Fruit fly (Drosophila melanogaster) whole organism, embryonic: Measurements from ENCODE around the gene fln.

Experiments used
- Atf3 ChIP-seq: fragments of 200-800 bp; sonication (Bioruptor generic); optimal IDR thresholded peaks from 3 replicates; lab custom pipeline; 2016; ENCODE audit warnings: missing biosample characterization, missing genetic modification characterization
- CG10209 ChIP-seq: fragments of 200-800 bp; sonication (Bioruptor generic); optimal IDR thresholded peaks from 3 replicates; lab custom pipeline; 2017; ENCODE audit warnings: missing biosample characterization, mild to moderate bottlenecking, missing genetic modification characterization, missing genetic modification reagents
- CG12769 ChIP-seq: fragments of 200-800 bp; sonication (Bioruptor generic); optimal IDR thresholded peaks from 2 replicates; lab custom pipeline; 2019; ENCODE audit warnings: missing biosample characterization, mild to moderate bottlenecking, missing genetic modification characterization, moderate library complexity
- CG13775 ChIP-seq: fragments of 200-800 bp; sonication (Bioruptor generic); optimal IDR thresholded peaks from 3 replicates; lab custom pipeline; 2017; ENCODE audit warnings: missing biosample characterization, mild to moderate bottlenecking, missing genetic modification characterization
- CG14014 ChIP-seq: fragments of 200-800 bp; sonication (Bioruptor generic); IDR thresholded peaks from 2 replicates; pipeline ENCODE4 v1.3.6; 2022; ENCODE audit warnings: missing biosample characterization, missing genetic modification characterization
- CG15011 ChIP-seq: fragments of 200-800 bp; sonication (Bioruptor generic); optimal IDR thresholded peaks from 3 replicates; lab custom pipeline; 2018; ENCODE audit warnings: missing biosample characterization, mild to moderate bottlenecking, missing genetic modification characterization
- CG15073 ChIP-seq: fragments of 200-800 bp; sonication (Bioruptor generic); optimal IDR thresholded peaks from 2 replicates; lab custom pipeline; 2016; ENCODE audit warnings: missing biosample characterization, missing genetic modification characterization
- CG1529 ChIP-seq: fragments of 200-800 bp; sonication (Bioruptor generic); optimal IDR thresholded peaks from 3 replicates; lab custom pipeline; 2018; ENCODE audit warnings: missing biosample characterization, missing genetic modification characterization
- CG17328 ChIP-seq: fragments of 200-800 bp; sonication (Bioruptor generic); IDR thresholded peaks from 2 replicates; pipeline ENCODE4 v1.3.6; 2022; ENCODE audit warnings: missing biosample characterization, missing genetic modification characterization
- CG17361 ChIP-seq: fragments of 200-800 bp; sonication (Bioruptor generic); IDR thresholded peaks from 3 replicates; pipeline ENCODE4 v1.3.6; 2022; ENCODE audit warnings: missing biosample characterization, missing genetic modification characterization
- CG18262 ChIP-seq: fragments of 200-800 bp; optimal IDR thresholded peaks from 3 replicates; lab custom pipeline; 2019; ENCODE audit warnings: missing biosample characterization, mild to moderate bottlenecking, missing genetic modification characterization, moderate library complexity
- CG2199 ChIP-seq: fragments of 200-800 bp; sonication (Bioruptor generic); IDR thresholded peaks from 3 replicates; pipeline ENCODE4 v1.3.6; 2022; ENCODE audit warnings: missing biosample characterization, missing genetic modification characterization
- CG31388 ChIP-seq: fragments of 200-800 bp; sonication (Bioruptor generic); optimal IDR thresholded peaks from 2 replicates; lab custom pipeline; 2016; ENCODE audit warnings: missing biosample characterization, missing genetic modification characterization
- CG33213 ChIP-seq: fragments of 200-800 bp; sonication (Bioruptor generic); optimal IDR thresholded peaks from 3 replicates; lab custom pipeline; 2016; ENCODE audit warnings: missing biosample characterization, missing genetic modification characterization
- CG33557 ChIP-seq: fragments of 200-800 bp; sonication (Bioruptor generic); optimal IDR thresholded peaks from 2 replicates; lab custom pipeline; 2019; ENCODE audit warnings: missing biosample characterization, mild to moderate bottlenecking, missing genetic modification characterization, moderate library complexity
- CG4404 ChIP-seq: fragments of 200-800 bp; sonication (Bioruptor generic); IDR thresholded peaks from 2 replicates; pipeline ENCODE4 v1.3.6; 2022; ENCODE audit warnings: missing biosample characterization, missing genetic modification characterization
- CG4820 ChIP-seq: fragments of 200-800 bp; sonication (Bioruptor generic); optimal IDR thresholded peaks from 3 replicates; lab custom pipeline; 2016; ENCODE audit warnings: missing biosample characterization, missing genetic modification characterization
- CG5953 ChIP-seq: fragments of 200-800 bp; sonication (Bioruptor generic); IDR thresholded peaks from 2 replicates; pipeline ENCODE4 v1.3.6; 2022; ENCODE audit warnings: missing biosample characterization, missing genetic modification characterization
- CG6254 ChIP-seq: fragments of 200-800 bp; sonication (Bioruptor generic); optimal IDR thresholded peaks from 3 replicates; lab custom pipeline; 2017; ENCODE audit warnings: mild to moderate bottlenecking, missing biosample characterization, missing genetic modification reagents, missing genetic modification characterization
- CG6683 ChIP-seq: fragments of 200-800 bp; sonication (Bioruptor generic); optimal IDR thresholded peaks from 2 replicates; lab custom pipeline; 2017; ENCODE audit warnings: missing biosample characterization, mild to moderate bottlenecking, missing genetic modification characterization, missing genetic modification reagents
- CG6854 ChIP-seq: fragments of 200-800 bp; sonication (Bioruptor generic); optimal IDR thresholded peaks from 3 replicates; lab custom pipeline; 2017; ENCODE audit warnings: missing biosample characterization, mild to moderate bottlenecking, missing genetic modification characterization
- CG8765 ChIP-seq: fragments of 200-800 bp; sonication (Bioruptor generic); IDR thresholded peaks from 2 replicates; pipeline ENCODE4 v1.3.6; 2022; ENCODE audit warnings: missing biosample characterization, missing genetic modification characterization
- Ets97D ChIP-seq: fragments of 200-800 bp; sonication (Bioruptor generic); optimal IDR thresholded peaks from 3 replicates; lab custom pipeline; 2016; ENCODE audit warnings: missing biosample characterization, missing genetic modification characterization
- Fer1 ChIP-seq: fragments of 200-800 bp; sonication (Bioruptor generic); optimal IDR thresholded peaks from 2 replicates; lab custom pipeline; 2017; ENCODE audit warnings: missing biosample characterization, mild to moderate bottlenecking, missing genetic modification characterization
- HLH3B ChIP-seq: fragments of 200-800 bp; sonication (Bioruptor generic); IDR thresholded peaks from 2 replicates; pipeline ENCODE4 v1.3.6; 2022; ENCODE audit warnings: missing biosample characterization, missing genetic modification characterization
- HLH54F ChIP-seq: fragments of 200-800 bp; sonication (Bioruptor generic); optimal IDR thresholded peaks from 3 replicates; lab custom pipeline; 2016; ENCODE audit warnings: missing biosample characterization, missing genetic modification characterization
- Jarid2 ChIP-seq: fragments of 200-800 bp; sonication (Bioruptor generic); optimal IDR thresholded peaks from 3 replicates; lab custom pipeline; 2017; ENCODE audit warnings: mild to moderate bottlenecking, missing biosample characterization, missing genetic modification reagents, missing genetic modification characterization
- MTF-1 ChIP-seq: fragments of 200-800 bp; sonication (Bioruptor generic); optimal IDR thresholded peaks from 2 replicates; lab custom pipeline; 2018; ENCODE audit warnings: missing biosample characterization, mild to moderate bottlenecking, missing genetic modification characterization, borderline replicate concordance
- Mad ChIP-seq: fragments of 200-800 bp; sonication (Bioruptor generic); optimal IDR thresholded peaks from 2 replicates; lab custom pipeline; 2016; ENCODE audit warnings: missing biosample characterization, missing genetic modification characterization
- Med ChIP-seq: fragments of 200-800 bp; sonication (Bioruptor generic); peaks from one replicate; lab custom pipeline; 2016; ENCODE audit warnings: missing biosample characterization, missing genetic modification characterization, mild to moderate bottlenecking, inconsistent platforms, moderate library complexity
- NfI ChIP-seq: fragments of 200-800 bp; sonication (Bioruptor generic); optimal IDR thresholded peaks from 3 replicates; lab custom pipeline; 2018; ENCODE audit warnings: missing biosample characterization, mild to moderate bottlenecking, missing genetic modification characterization, moderate library complexity
- Sox100B ChIP-seq: fragments of 200-800 bp; sonication (Bioruptor generic); optimal IDR thresholded peaks from 3 replicates; lab custom pipeline; 2018; ENCODE audit warnings: missing biosample characterization, mild to moderate bottlenecking, missing genetic modification characterization
- Sry-δ ChIP-seq: fragments of 200-800 bp; sonication (Bioruptor generic); optimal IDR thresholded peaks from 2 replicates; lab custom pipeline; 2016; ENCODE audit warnings: missing biosample characterization, missing genetic modification characterization
- Usf ChIP-seq: fragments of 200-800 bp; sonication (Bioruptor generic); optimal IDR thresholded peaks from 2 replicates; lab custom pipeline; 2017; ENCODE audit warnings: missing genotype, missing biosample characterization, missing genetic modification characterization
- al ChIP-seq: fragments of 200-800 bp; sonication (Bioruptor generic); IDR thresholded peaks from 2 replicates; pipeline ENCODE4 v1.3.6; 2022; ENCODE audit warnings: missing biosample characterization, missing genetic modification characterization
- bsh ChIP-seq, 2 experiments: fragments of 200-800 bp; sonication (Bioruptor generic); optimal IDR thresholded peaks; 2 replicates each; lab custom pipeline; 2017 to 2018; ENCODE audit warnings: mild to moderate bottlenecking in 2 of 2, missing biosample characterization in 2 of 2, missing genetic modification characterization in 2 of 2, moderate library complexity in 1 of 2
- cas ChIP-seq: fragments of 200-800 bp; sonication (Bioruptor generic); IDR thresholded peaks from 2 replicates; pipeline ENCODE4 v1.3.6; 2022; ENCODE audit warnings: missing biosample characterization, missing genetic modification characterization
- corto ChIP-seq: fragments of 200-800 bp; sonication (Bioruptor generic); optimal IDR thresholded peaks from 2 replicates; lab custom pipeline; 2016; ENCODE audit warnings: missing biosample characterization, mild to moderate bottlenecking, missing genetic modification characterization, moderate library complexity
- fd64A ChIP-seq: fragments of 200-800 bp; sonication (Bioruptor generic); optimal IDR thresholded peaks from 3 replicates; lab custom pipeline; 2018; ENCODE audit warnings: missing biosample characterization, mild to moderate bottlenecking, missing genetic modification characterization
- fru ChIP-seq: fragments of >200 bp; optimal IDR thresholded peaks from 2 replicates; lab custom pipeline; 2017
- ftz-f1 ChIP-seq: fragments of 200-800 bp; sonication (Bioruptor generic); optimal IDR thresholded peaks from 2 replicates; lab custom pipeline; 2016; ENCODE audit warnings: missing biosample characterization, missing genetic modification characterization
- gt ChIP-seq: fragments of 200-800 bp; sonication (Bioruptor generic); IDR thresholded peaks from 2 replicates; pipeline ENCODE4 v1.3.6; 2022; ENCODE audit warnings: missing biosample characterization, missing genetic modification characterization
- hth ChIP-seq: fragments of >200 bp; optimal IDR thresholded peaks from 2 replicates; lab custom pipeline; 2017; ENCODE audit warnings: inconsistent platforms
- lola ChIP-seq, 3 experiments: fragments of >200 bp in 2 of 3; fragments of 200-800 bp in 1 of 3; sonication (Bioruptor generic) in 1 of 3; optimal IDR thresholded peaks; 2 replicates each; lab custom pipeline; 2017 to 2019; ENCODE audit warnings: missing biosample characterization in 3 of 3, missing genetic modification characterization in 3 of 3, mild to moderate bottlenecking in 1 of 3, moderate library complexity in 1 of 3
- mld ChIP-seq: fragments of 200-800 bp; sonication (Bioruptor generic); IDR thresholded peaks from 3 replicates; pipeline ENCODE4 v1.3.6; 2022; ENCODE audit warnings: missing biosample characterization, missing genetic modification characterization; ENCODE audit not compliant: partially characterized antibody
- pnt ChIP-seq: fragments of 200-800 bp; sonication (Bioruptor generic); optimal IDR thresholded peaks from 3 replicates; lab custom pipeline; 2016; ENCODE audit warnings: missing biosample characterization, missing genetic modification characterization
- run ChIP-seq: fragments of 200-800 bp; sonication (Bioruptor generic); optimal IDR thresholded peaks from 3 replicates; lab custom pipeline; 2018; ENCODE audit warnings: missing biosample characterization, mild to moderate bottlenecking, missing genetic modification characterization
- sens ChIP-seq: fragments of 200-800 bp; sonication (Bioruptor generic); peaks from one replicate; lab custom pipeline; 2016; ENCODE audit warnings: missing biosample characterization, missing genetic modification characterization
- tup ChIP-seq: fragments of 200-800 bp; sonication (Bioruptor generic); optimal IDR thresholded peaks from 2 replicates; lab custom pipeline; 2016; ENCODE audit warnings: missing biosample characterization, mild to moderate bottlenecking, missing genetic modification characterization, moderate library complexity
- zen ChIP-seq: fragments of 200-800 bp; sonication (Bioruptor generic); optimal IDR thresholded peaks from 3 replicates; lab custom pipeline; 2018; ENCODE audit warnings: missing biosample characterization, mild to moderate bottlenecking, missing genetic modification characterization, moderate library complexity
- zfh1 ChIP-seq: fragments of 200-800 bp; sonication (Bioruptor generic); IDR thresholded peaks from 3 replicates; pipeline ENCODE4 v1.3.6; 2022; ENCODE audit warnings: missing biosample characterization, missing genetic modification characterization
- zfh2 ChIP-seq: fragments of 200-800 bp; sonication (Bioruptor generic); optimal IDR thresholded peaks from 2 replicates; lab custom pipeline; 2016; ENCODE audit warnings: missing biosample characterization, missing genetic modification characterization

The fln gene

DNA sequence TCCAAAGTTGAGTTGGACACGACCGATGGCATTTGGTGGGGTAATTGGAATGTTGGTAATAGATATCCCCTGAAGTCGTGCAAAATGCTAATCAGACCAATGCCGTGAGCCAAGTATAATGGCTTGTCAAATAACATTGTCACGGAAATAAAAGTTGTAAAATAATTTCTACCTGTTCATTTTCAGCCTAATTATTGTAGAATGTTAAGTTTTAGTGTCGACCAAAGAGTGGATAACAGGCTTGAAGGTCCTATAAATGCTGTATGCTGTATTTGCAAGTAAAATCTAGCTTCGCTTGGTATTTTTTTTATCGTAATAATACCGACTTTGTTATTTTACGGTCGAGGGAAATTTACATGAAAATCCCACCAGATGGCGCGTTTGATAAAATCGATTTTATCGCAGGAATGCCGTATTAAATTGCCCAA lies 13.4 kb upstream of the fln start (continued):
- no peak for TF ChIP-seq CG1529 (GFP tag; lab: Kevin White, UChicago)
- TF ChIP-seq zfh2 (GFP tag; lab: Kevin White, UChicago): no peak
- no peak for TF ChIP-seq CG14014
- TF ChIP-seq CG6854: no peak
- no peak for TF ChIP-seq CG10209 (GFP tag; lab: Kevin White, UChicago)
- no peak for TF ChIP-seq Sry-δ
- TF ChIP-seq hth (lab: Kevin White, UChicago): no peak
- TF ChIP-seq zfh1 (GFP tag; lab: Robert Waterston, UW): no peak
- no peak for TF ChIP-seq al (GFP tag; lab: Robert Waterston, UW)
- no peak for TF ChIP-seq tup (GFP tag; lab: Kevin White, UChicago)
- no peak for TF ChIP-seq CG4404
- no peak for TF ChIP-seq HLH3B (GFP tag; lab: Robert Waterston, UW)
- no peak for TF ChIP-seq CG2199 (GFP tag; lab: Robert Waterston, UW)
- no peak for TF ChIP-seq Sox100B (GFP tag; lab: Kevin White, UChicago)
- no peak for TF ChIP-seq Ets97D (GFP tag; lab: Kevin White, UChicago)
- TF ChIP-seq pnt (GFP tag; lab: Kevin White, UChicago): no peak
- TF ChIP-seq CG4820 (GFP tag; lab: Kevin White, UChicago): no peak
- TF ChIP-seq NfI (GFP tag; lab: Kevin White, UChicago): peak; percentile 12
- TF ChIP-seq CG6254 (GFP tag; lab: Kevin White, UChicago): peak; percentile 57
- no peak for TF ChIP-seq fru
- TF ChIP-seq Fer1 (GFP tag; lab: Kevin White, UChicago): no peak
- no peak for TF ChIP-seq CG6683 (GFP tag; lab: Kevin White, UChicago)
- TF ChIP-seq CG5953 (GFP tag; lab: Robert Waterston, UW): no peak
- peak in 1 of 2 experiments; percentile 45 for TF ChIP-seq bsh (GFP tag; optimal IDR thresholded peaks at IDR 0.05; lab: Kevin White, UChicago)
- TF ChIP-seq HLH54F (GFP tag; lab: Kevin White, UChicago): no peak
- TF ChIP-seq Atf3 (GFP tag; lab: Kevin White, UChicago): no peak
- TF ChIP-seq fd64A: no peak
- no peak for TF ChIP-seq CG8765 (GFP tag; lab: Robert Waterston, UW)
- TF ChIP-seq CG12769 (tag; lab: Kevin White, UChicago): no peak
- no peak for TF ChIP-seq run (tag; lab: Kevin White, UChicago)
- no peak for TF ChIP-seq Jarid2 (GFP tag; lab: Kevin White, UChicago)
- TF ChIP-seq sens (GFP tag; lab: Kevin White, UChicago): peak; percentile 69
- no peak; the same call in 2 of the 3 replicates for TF ChIP-seq CG17361 (GFP tag; lab: Robert Waterston, UW)
- TF ChIP-seq gt (GFP tag; lab: Robert Waterston, UW): no peak
- peak; percentile 37 for TF ChIP-seq CG18262
- no peak for TF ChIP-seq CG33213 (GFP tag; lab: Kevin White, UChicago)
- TF ChIP-seq MTF-1 (GFP tag; lab: Kevin White, UChicago): no peak
- TF ChIP-seq CG31388 (GFP tag; lab: Kevin White, UChicago): no peak
- no peak for TF ChIP-seq Usf (GFP tag; lab: Kevin White, UChicago)
- TF ChIP-seq lola (GFP tag; optimal IDR thresholded peaks at IDR 0.05; lab: Kevin White, UChicago): no peak
- no peak for TF ChIP-seq CG15073 (GFP tag; lab: Kevin White, UChicago)
- no peak for TF ChIP-seq CG15011
- no peak for TF ChIP-seq mld (GFP tag; lab: Robert Waterston, UW)
- peak; percentile 49 for TF ChIP-seq zen (tag; lab: Kevin White, UChicago)
- 0 out of 2 replicates have a peak, but pooled peaks have one; percentile 24 for TF ChIP-seq CG17328
- TF ChIP-seq cas (GFP tag; lab: Robert Waterston, UW): no peak
- TF ChIP-seq CG33557 (GFP tag; lab: Kevin White, UChicago): peak; percentile 23
- no peak for TF ChIP-seq Mad
- no peak for TF ChIP-seq corto (GFP tag; lab: Kevin White, UChicago)
- peak; percentile 75 for TF ChIP-seq Med (GFP tag; lab: Kevin White, UChicago)
- no peak for TF ChIP-seq ftz-f1 (GFP tag; lab: Kevin White, UChicago)
- TF ChIP-seq CG13775 (GFP tag; lab: Kevin White, UChicago): no peak
